Fruit fly (Drosophila melanogaster) whole organism, prepupa: ENCODE results near the gene CG6066.

Experiments
- Blimp-1 ChIP-seq: fragments of 200-800 bp; sonication (Bioruptor generic); optimal IDR thresholded peaks from 3 replicates; lab custom pipeline; 2017; ENCODE audit warnings: missing biosample characterization, missing genetic modification characterization, mild to moderate bottlenecking, moderate library complexity, missing genetic modification reagents
- CG10631 ChIP-seq: fragments of 200-800 bp; sonication (Bioruptor generic); optimal IDR thresholded peaks from 2 replicates; lab custom pipeline; 2016; ENCODE audit warnings: missing biosample characterization, missing genetic modification characterization
- CG10669 ChIP-seq: fragments of 200-800 bp; sonication (Bioruptor generic); optimal IDR thresholded peaks from 3 replicates; lab custom pipeline; 2018; ENCODE audit warnings: missing biosample characterization, mild to moderate bottlenecking, missing genetic modification characterization, moderate library complexity
- CG11902 ChIP-seq: fragments of 200-800 bp; sonication (Bioruptor generic); optimal IDR thresholded peaks from 3 replicates; lab custom pipeline; 2016; ENCODE audit warnings: missing biosample characterization, missing genetic modification characterization
- CG1621 ChIP-seq: fragments of 200-800 bp; sonication (Bioruptor generic); optimal IDR thresholded peaks from 3 replicates; lab custom pipeline; 2018; ENCODE audit warnings: missing biosample characterization, mild to moderate bottlenecking, missing genetic modification characterization
- CG16779 ChIP-seq: fragments of 200-800 bp; sonication (Bioruptor generic); optimal IDR thresholded peaks from 3 replicates; lab custom pipeline; 2017; ENCODE audit warnings: missing biosample characterization, mild to moderate bottlenecking, missing genetic modification characterization
- CG3032 ChIP-seq: fragments of 200-800 bp; optimal IDR thresholded peaks from 2 replicates; lab custom pipeline; 2019; ENCODE audit warnings: missing biosample characterization, mild to moderate bottlenecking, missing genetic modification characterization, moderate library complexity
- CG31627 ChIP-seq: fragments of 200-800 bp; sonication (Bioruptor generic); optimal IDR thresholded peaks from 3 replicates; lab custom pipeline; 2016; ENCODE audit warnings: missing biosample characterization, missing genetic modification characterization
- CG32006 ChIP-seq: fragments of 200-800 bp; sonication (Bioruptor generic); optimal IDR thresholded peaks from 3 replicates; lab custom pipeline; 2017; ENCODE audit warnings: missing biosample characterization, mild to moderate bottlenecking, missing genetic modification characterization
- CG34406 ChIP-seq: fragments of 200-800 bp; sonication (Bioruptor generic); optimal IDR thresholded peaks from 3 replicates; lab custom pipeline; 2016; ENCODE audit warnings: missing biosample characterization, missing genetic modification characterization
- CG3919 ChIP-seq: fragments of 200-800 bp; sonication (Bioruptor generic); optimal IDR thresholded peaks from 3 replicates; lab custom pipeline; 2016; ENCODE audit warnings: missing biosample characterization, missing genetic modification characterization
- CG4318 ChIP-seq: fragments of 200-800 bp; sonication (Bioruptor generic); optimal IDR thresholded peaks from 3 replicates; lab custom pipeline; 2017; ENCODE audit warnings: missing biosample characterization, mild to moderate bottlenecking, missing genetic modification characterization
- CG6163 ChIP-seq: fragments of 200-800 bp; sonication (Bioruptor generic); IDR thresholded peaks from 3 replicates; pipeline ENCODE4 v1.3.6; 2022; ENCODE audit warnings: missing biosample characterization, missing genetic modification characterization
- CG6276 ChIP-seq: fragments of 200-800 bp; sonication (Bioruptor generic); optimal IDR thresholded peaks from 2 replicates; lab custom pipeline; 2017; ENCODE audit warnings: missing biosample characterization, mild to moderate bottlenecking, missing genetic modification characterization
- CG6792 ChIP-seq: fragments of 200-800 bp; sonication (Bioruptor generic); optimal IDR thresholded peaks from 3 replicates; lab custom pipeline; 2016; ENCODE audit warnings: missing biosample characterization, missing genetic modification characterization
- CG6808 ChIP-seq: fragments of 200-800 bp; sonication (Bioruptor generic); optimal IDR thresholded peaks from 3 replicates; lab custom pipeline; 2017; ENCODE audit warnings: missing biosample characterization, missing genetic modification characterization, mild to moderate bottlenecking, moderate library complexity, missing genetic modification reagents
- CG6854 ChIP-seq: fragments of 200-800 bp; sonication (Bioruptor generic); optimal IDR thresholded peaks from 2 replicates; lab custom pipeline; 2017; ENCODE audit warnings: missing biosample characterization, mild to moderate bottlenecking, missing genetic modification characterization
- CG8119 ChIP-seq: fragments of 200-800 bp; sonication (Bioruptor generic); IDR thresholded peaks from 3 replicates; pipeline ENCODE4 v1.3.6; 2022; ENCODE audit warnings: missing biosample characterization, missing genetic modification characterization
- CG8632 ChIP-seq: fragments of 200-800 bp; sonication (Bioruptor generic); optimal IDR thresholded peaks from 3 replicates; lab custom pipeline; 2016; ENCODE audit warnings: missing biosample characterization, missing genetic modification characterization
- CG9139 ChIP-seq: fragments of 200-800 bp; sonication (Bioruptor generic); optimal IDR thresholded peaks from 3 replicates; lab custom pipeline; 2017; ENCODE audit warnings: missing biosample characterization, mild to moderate bottlenecking, missing genetic modification characterization
- Eip75B ChIP-seq: fragments of 200-800 bp; sonication (Bioruptor generic); optimal IDR thresholded peaks from 3 replicates; lab custom pipeline; 2016; ENCODE audit warnings: missing biosample characterization, missing genetic modification characterization
- Eip78C ChIP-seq: fragments of 200-800 bp; sonication (Bioruptor generic); peaks from one replicate; lab custom pipeline; 2016; ENCODE audit warnings: missing biosample characterization, missing genetic modification characterization
- Eip93F ChIP-seq: fragments of 200-800 bp; sonication (Bioruptor generic); optimal IDR thresholded peaks from 2 replicates; lab custom pipeline; 2016; ENCODE audit warnings: missing biosample characterization, mild to moderate bottlenecking, missing genetic modification characterization
- Ets21C ChIP-seq: fragments of 200-800 bp; sonication (Bioruptor generic); optimal IDR thresholded peaks from 3 replicates; lab custom pipeline; 2016; ENCODE audit warnings: missing biosample characterization, missing genetic modification characterization
- Ets96B ChIP-seq: fragments of 200-800 bp; optimal IDR thresholded peaks from 2 replicates; lab custom pipeline; 2019; ENCODE audit warnings: missing biosample characterization, mild to moderate bottlenecking, missing genetic modification characterization, moderate library complexity
- Gug ChIP-seq: fragments of 200-800 bp; sonication (Bioruptor generic); IDR thresholded peaks from 2 replicates; pipeline ENCODE4 v1.3.6; 2022; ENCODE audit warnings: missing biosample characterization, missing genetic modification characterization
- Hr39 ChIP-seq: fragments of 200-800 bp; sonication (Bioruptor generic); optimal IDR thresholded peaks from 2 replicates; lab custom pipeline; 2016; ENCODE audit warnings: missing biosample characterization, missing genetic modification characterization
- Hr4 ChIP-seq: fragments of 200-800 bp; sonication (Bioruptor generic); optimal IDR thresholded peaks from 3 replicates; lab custom pipeline; 2016; ENCODE audit warnings: missing biosample characterization, missing genetic modification characterization
- Lpt ChIP-seq: fragments of 200-800 bp; sonication (Bioruptor generic); optimal IDR thresholded peaks from 3 replicates; lab custom pipeline; 2016; ENCODE audit warnings: missing biosample characterization, missing genetic modification characterization
- OdsH ChIP-seq: fragments of 200-800 bp; sonication (Bioruptor generic); optimal IDR thresholded peaks from 3 replicates; lab custom pipeline; 2016; ENCODE audit warnings: missing biosample characterization, missing genetic modification characterization
- Smox ChIP-seq: fragments of 200-800 bp; sonication (Bioruptor generic); optimal IDR thresholded peaks from 3 replicates; lab custom pipeline; 2016; ENCODE audit warnings: missing biosample characterization, missing genetic modification characterization
- Sox102F ChIP-seq: fragments of 200-800 bp; sonication (Bioruptor generic); optimal IDR thresholded peaks from 2 replicates; lab custom pipeline; 2016; ENCODE audit warnings: missing biosample characterization, mild to moderate bottlenecking, missing genetic modification characterization
- Sox14 ChIP-seq: fragments of 200-800 bp; sonication (Bioruptor generic); optimal IDR thresholded peaks from 3 replicates; lab custom pipeline; 2016; ENCODE audit warnings: missing biosample characterization, missing genetic modification characterization
- achi ChIP-seq: fragments of 200-800 bp; sonication (Bioruptor generic); optimal IDR thresholded peaks from 3 replicates; lab custom pipeline; 2016; ENCODE audit warnings: missing biosample characterization, missing genetic modification characterization
- acj6 ChIP-seq: fragments of 200-800 bp; sonication (Bioruptor generic); optimal IDR thresholded peaks from 3 replicates; lab custom pipeline; 2016; ENCODE audit warnings: missing biosample characterization, missing genetic modification characterization
- cyc ChIP-seq: fragments of 200-800 bp; sonication (Bioruptor generic); optimal IDR thresholded peaks from 3 replicates; lab custom pipeline; 2016; ENCODE audit warnings: missing biosample characterization, missing genetic modification characterization
- eg ChIP-seq: fragments of 200-800 bp; sonication (Bioruptor generic); IDR thresholded peaks from 3 replicates; pipeline ENCODE4 v1.3.6; 2022; ENCODE audit warnings: missing biosample characterization, missing genetic modification characterization
- esn ChIP-seq: fragments of 200-800 bp; sonication (Bioruptor generic); optimal IDR thresholded peaks from 2 replicates; lab custom pipeline; 2016; ENCODE audit warnings: missing biosample characterization, mild to moderate bottlenecking, missing genetic modification characterization, moderate library complexity
- fd59A ChIP-seq: fragments of 200-800 bp; sonication (Bioruptor generic); optimal IDR thresholded peaks from 2 replicates; lab custom pipeline; 2017; ENCODE audit warnings: missing biosample characterization, mild to moderate bottlenecking, missing genetic modification characterization, missing genetic modification reagents
- fd85E ChIP-seq: fragments of 200-800 bp; sonication (Bioruptor generic); optimal IDR thresholded peaks from 3 replicates; lab custom pipeline; 2016; ENCODE audit warnings: missing biosample characterization, missing genetic modification characterization
- fkh ChIP-seq: fragments of 200-800 bp; sonication (Bioruptor generic); optimal IDR thresholded peaks from 3 replicates; lab custom pipeline; 2017; ENCODE audit warnings: missing biosample characterization, mild to moderate bottlenecking, missing genetic modification characterization, moderate library complexity
- net ChIP-seq: fragments of 200-800 bp; sonication (Bioruptor generic); optimal IDR thresholded peaks from 3 replicates; lab custom pipeline; 2016; ENCODE audit warnings: missing biosample characterization, missing genetic modification characterization
- pdm3 ChIP-seq: fragments of 200-800 bp; sonication (Bioruptor generic); optimal IDR thresholded peaks from 3 replicates; lab custom pipeline; 2016; ENCODE audit warnings: missing biosample characterization, missing genetic modification characterization
- salr ChIP-seq, 2 experiments: fragments of 200-800 bp; sonication (Bioruptor generic); optimal IDR thresholded peaks; 3 replicates each; lab custom pipeline; 2016 to 2018; ENCODE audit warnings: missing biosample characterization in 2 of 2, missing genetic modification characterization in 2 of 2, mild to moderate bottlenecking in 1 of 2
- spab ChIP-seq: fragments of 200-800 bp; sonication (Bioruptor generic); optimal IDR thresholded peaks from 2 replicates; lab custom pipeline; 2017; ENCODE audit warnings: missing biosample characterization, mild to moderate bottlenecking, missing genetic modification characterization, missing genetic modification reagents
- svp ChIP-seq: fragments of 200-800 bp; sonication (Bioruptor generic); peaks from one replicate; lab custom pipeline; 2016; ENCODE audit warnings: missing biosample characterization, missing genetic modification characterization
- topi ChIP-seq: fragments of 200-800 bp; sonication (Bioruptor generic); optimal IDR thresholded peaks from 3 replicates; lab custom pipeline; 2016; ENCODE audit warnings: missing biosample characterization, missing genetic modification characterization
- vri ChIP-seq: fragments of 200-800 bp; sonication (Bioruptor generic); optimal IDR thresholded peaks from 3 replicates; lab custom pipeline; 2016; ENCODE audit warnings: missing biosample characterization, mild to moderate bottlenecking, missing genetic modification characterization

Gene CG6066

DNA sequence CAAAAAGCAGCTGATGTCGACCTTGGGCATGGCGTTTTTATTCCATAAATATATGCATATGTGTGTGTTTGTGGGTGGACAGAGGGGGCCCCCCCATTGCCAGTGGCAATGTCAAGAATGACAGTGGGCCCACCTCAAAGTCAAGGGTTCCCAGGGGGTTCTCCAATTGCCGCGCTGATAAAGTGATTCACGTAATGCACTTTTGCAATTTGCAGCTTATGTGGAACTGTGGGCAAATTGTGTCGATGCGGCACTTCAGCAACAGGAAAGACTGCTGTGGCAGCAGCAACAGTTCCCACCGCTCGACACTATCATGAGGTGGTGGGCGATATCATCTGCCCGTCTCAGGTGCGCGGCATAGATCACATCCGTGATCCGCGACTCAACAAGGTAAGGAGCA, 37.5 kb upstream of the CG6066 start:
- TF ChIP-seq eg (GFP tag; lab: Robert Waterston, UW) (no peak), topi (no peak), Smox (GFP tag; lab: Kevin White, UChicago) (no peak), svp (GFP tag; lab: Kevin White, UChicago) (no peak), Ets21C (no peak), CG1621 (tag; lab: Kevin White, UChicago) (no peak), Ets96B (tag; lab: Kevin White, UChicago) (no peak), Hr39 (GFP tag; lab: Kevin White, UChicago) (no peak), CG6792 (GFP tag; lab: Kevin White, UChicago) (no peak)

- TF ChIP-seq spab (GFP tag; lab: Kevin White, UChicago): peak; percentile 26
- peak; percentile 24 for TF ChIP-seq CG10669 (GFP tag; lab: Kevin White, UChicago)
- TF ChIP-seq CG8632 (GFP tag; lab: Kevin White, UChicago): peak; percentile 6
- TF ChIP-seq CG6276 (GFP tag; lab: Kevin White, UChicago): peak; percentile 7
- TF ChIP-seq CG31627: no peak
- no peak for TF ChIP-seq CG16779 (tag; lab: Kevin White, UChicago)
- TF ChIP-seq CG32006: peak; percentile 70
- no peak for TF ChIP-seq CG6163 (GFP tag; lab: Robert Waterston, UW)
- peak; percentile 41 for TF ChIP-seq esn (GFP tag; lab: Kevin White, UChicago)
- TF ChIP-seq Sox102F: no peak
- peak; percentile 35 for TF ChIP-seq vri (GFP tag; lab: Kevin White, UChicago)
- no peak for TF ChIP-seq Smox (GFP tag; lab: Kevin White, UChicago)
- no peak for TF ChIP-seq Blimp-1 (GFP tag; lab: Kevin White, UChicago)
- peak; percentile 1 for TF ChIP-seq net
- TF ChIP-seq CG10631 (GFP tag; lab: Kevin White, UChicago): peak; percentile 29
- peak; percentile 42 for TF ChIP-seq Hr4 (GFP tag; lab: Kevin White, UChicago)
- peak; percentile 20 for TF ChIP-seq acj6 (GFP tag; lab: Kevin White, UChicago)
- peak; percentile 38 for TF ChIP-seq pdm3 (GFP tag; lab: Kevin White, UChicago)
- TF ChIP-seq Eip93F: no peak
- TF ChIP-seq Ets21C: no peak
- peak; percentile 7 for TF ChIP-seq Eip75B (GFP tag; lab: Kevin White, UChicago)
- TF ChIP-seq fkh (GFP tag; lab: Kevin White, UChicago): peak; percentile 50
- peak; percentile 65 for TF ChIP-seq svp (GFP tag; lab: Kevin White, UChicago)
- no peak for TF ChIP-seq CG6808
- TF ChIP-seq fd85E: no peak
- peak; percentile 38; the same call in 1 of the 3 replicates for TF ChIP-seq CG8119 (GFP tag; lab: Robert Waterston, UW)
- TF ChIP-seq OdsH (GFP tag; lab: Kevin White, UChicago): peak; percentile 29
- TF ChIP-seq Sox14 (GFP tag; lab: Kevin White, UChicago): peak; percentile 27
- peak in 1 of 2 experiments; percentile 63 for TF ChIP-seq salr (GFP tag; optimal IDR thresholded peaks at IDR 0.05; lab: Kevin White, UChicago)
- TF ChIP-seq CG3032: peak; percentile 46
- TF ChIP-seq CG11902: peak; percentile 0
- no peak for TF ChIP-seq Gug (GFP tag; lab: Robert Waterston, UW)
- TF ChIP-seq achi: peak; percentile 38
- TF ChIP-seq CG6854 (GFP tag; lab: Kevin White, UChicago): no peak
- no peak for TF ChIP-seq fd59A
- peak; percentile 38 for TF ChIP-seq CG34406 (GFP tag; lab: Kevin White, UChicago)
- peak; percentile 13 for TF ChIP-seq Eip78C
- no peak for TF ChIP-seq Lpt
- TF ChIP-seq CG4318 (GFP tag; lab: Kevin White, UChicago): peak; percentile 28
- no peak for TF ChIP-seq CG9139 (GFP tag; lab: Kevin White, UChicago)
- peak; percentile 17 for TF ChIP-seq cyc (GFP tag; lab: Kevin White, UChicago)
- peak; percentile 3 for TF ChIP-seq CG3919 (GFP tag; lab: Kevin White, UChicago)
- peak; percentile 10 for TF ChIP-seq Ets96B (tag; lab: Kevin White, UChicago)
Measured at dm6 chr3R:27153062-27153878, 36.8 kb upstream of the CG6066 start.
